Fruit fly (Drosophila melanogaster): ENCODE results near the gene a10.

DNA sequence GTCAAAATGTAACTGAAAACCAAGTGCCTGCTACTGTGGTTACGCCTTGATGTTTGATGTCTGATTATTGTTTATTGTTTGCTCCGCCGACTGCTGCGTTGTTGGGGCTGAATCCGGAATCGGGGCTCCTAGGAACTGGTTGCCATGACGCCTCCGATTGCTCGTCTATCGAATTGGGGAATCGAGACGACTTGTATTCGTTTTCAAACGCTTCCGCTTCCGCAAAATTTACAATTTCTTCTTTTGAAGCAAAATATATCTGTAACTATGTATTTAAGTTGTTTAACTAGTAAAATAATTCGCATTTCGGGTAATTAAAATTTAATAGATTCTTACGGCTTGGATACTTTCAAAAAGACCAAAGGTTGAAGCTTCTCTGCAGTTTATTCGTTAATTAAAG lies 785 bp downstream of the a10 start, which contains the start of gene CG6652:
- TF ChIP-seq pan (optimal IDR thresholded peaks at IDR 0.05) (no peak), psq (optimal IDR thresholded peaks at IDR 0.05) (no peak), EcR (GFP tag; optimal IDR thresholded peaks at IDR 0.05) (no peak), CG8478 (optimal IDR thresholded peaks at IDR 0.05) (no peak), usp (GFP tag; optimal IDR thresholded peaks at IDR 0.05) (no peak)

All from whole organism.